Worm (Caenorhabditis elegans): ENCODE results near the gene dtmk-1.

- TF ChIP-seq ztf-29 (GFP tag; IDR thresholded peaks at IDR 0.05) (peak; percentile 54; the same call in 1 of the 2 replicates), ztf-23 (GFP tag; IDR thresholded peaks at IDR 0.05) (peak; percentile 69; the same call in 1 of the 2 replicates), flt-1 (GFP tag; IDR thresholded peaks at IDR 0.05) (peak; percentile 74; the same call in 1 of the 2 replicates)
These were observed 26.5 kb downstream of the dtmk-1 start, which contains the start of gene ufd-3 for ce11 chrII:9940430-9940829.

Data from whole organism, midembryonic.